Worm (Caenorhabditis elegans): ENCODE data around the gene dhs-11.

DNA sequence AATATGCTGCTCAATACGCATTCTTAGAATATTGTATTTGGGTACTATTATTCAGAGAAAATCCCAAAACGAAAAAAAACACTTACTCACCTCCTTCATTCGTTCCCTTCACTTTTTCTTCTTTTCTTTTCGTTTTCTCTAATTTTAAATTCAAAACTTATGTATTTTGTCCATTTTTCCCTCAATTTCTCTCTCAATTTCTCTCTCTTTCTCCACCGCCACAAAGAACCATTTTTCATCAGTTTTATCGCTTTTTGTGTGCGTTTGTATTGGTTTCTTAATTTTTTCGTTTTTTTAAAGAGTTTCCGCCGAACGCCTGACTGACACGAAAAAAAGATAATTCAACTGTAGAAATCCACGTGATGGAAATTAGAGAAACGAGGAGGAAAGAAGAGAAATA lies 12.1 kb upstream of the dhs-11 start, which contains the start of gene cnt-2:
- TF ChIP-seq snpc-4 (GFP tag; optimal IDR thresholded peaks at IDR 0.05) (no peak), snpc-4 (tag; optimal IDR thresholded peaks at IDR 0.05) (no peak), dpl-1 (GFP tag; optimal IDR thresholded peaks at IDR 0.05) (no peak), atf-7 (tag; optimal IDR thresholded peaks at IDR 0.05) (no peak), ccch-3 (GFP tag; optimal IDR thresholded peaks at IDR 0.05) (no peak), ztf-6 (GFP tag; IDR thresholded peaks at IDR 0.05) (no peak), ceh-100 (GFP tag; IDR thresholded peaks at IDR 0.05) (no peak), unc-130 (GFP tag; optimal IDR thresholded peaks at IDR 0.05) (no peak), nfya-1 (tag; optimal IDR thresholded peaks at IDR 0.05; ENCODE audit: borderline replicate concordance, insufficient read depth) (no peak), unc-62 (GFP tag; optimal IDR thresholded peaks at IDR 0.05) (no peak), ceh-58 (GFP tag; IDR thresholded peaks at IDR 0.05) (no peak), F37B4.10 (GFP tag; IDR thresholded peaks at IDR 0.05) (no peak)
